Fruit fly (Drosophila melanogaster): Measurements from ENCODE around the gene COX6CL.

Gene COX6CL

DNA sequence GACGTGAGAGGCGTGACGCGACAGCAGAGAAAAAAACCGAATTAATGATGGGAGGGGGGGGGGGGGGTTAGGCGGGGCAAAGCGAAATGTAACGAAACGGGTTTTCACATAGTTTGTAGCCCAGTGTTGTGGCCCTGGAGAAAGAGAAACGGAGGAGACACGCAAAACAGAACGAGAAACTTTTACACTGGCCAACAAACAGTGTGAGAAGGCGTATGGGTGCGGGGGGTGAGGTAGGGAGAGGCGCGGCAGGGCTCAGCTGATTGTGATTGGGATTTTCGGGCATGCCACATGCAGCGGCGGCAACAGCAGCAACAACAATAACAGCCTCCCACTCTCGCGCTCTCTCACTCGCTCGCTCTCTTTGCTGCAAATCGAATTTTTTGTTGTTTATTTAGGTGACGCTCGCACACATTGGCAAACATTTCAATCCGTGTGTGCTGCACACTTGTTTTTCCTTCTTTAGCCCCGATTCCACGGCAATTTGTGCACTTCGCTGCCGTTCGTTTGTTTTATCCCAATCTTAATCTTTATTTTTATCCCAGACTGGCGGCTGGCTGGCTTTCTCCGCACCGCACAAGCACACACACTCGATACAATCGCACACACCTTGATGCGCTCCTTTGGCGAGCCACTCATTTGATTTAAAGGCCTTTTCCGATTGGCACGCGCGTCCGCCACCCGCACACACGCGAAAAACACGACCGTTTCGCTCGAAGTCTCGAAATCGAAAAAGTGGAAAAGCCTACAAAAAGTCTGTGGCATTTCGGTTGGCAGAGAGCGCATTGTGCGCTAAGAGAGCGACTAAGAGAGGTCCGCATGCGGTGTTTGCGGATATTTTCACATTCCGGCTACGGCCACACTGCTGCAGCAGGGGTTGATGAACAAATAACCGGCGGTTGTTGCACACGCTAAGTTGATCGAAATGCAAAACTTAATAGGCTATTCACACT lies 18.5 kb downstream of the COX6CL start, which contains the start of gene CG9171 (continued):
- TF ChIP-seq trem (tag; optimal IDR thresholded peaks at IDR 0.05) (peak; percentile 71), Usf (GFP tag; optimal IDR thresholded peaks at IDR 0.05) (no peak), jumu (GFP tag; optimal IDR thresholded peaks at IDR 0.05) (no peak), CG11695 (GFP tag; IDR thresholded peaks at IDR 0.05) (no peak), bcd (GFP tag; optimal IDR thresholded peaks at IDR 0.05) (peak; percentile 47), gsb-n (tag; optimal IDR thresholded peaks at IDR 0.05) (no peak), luna (GFP tag; optimal IDR thresholded peaks at IDR 0.05) (no peak), CG7928 (GFP tag; optimal IDR thresholded peaks at IDR 0.05) (peak; percentile 55), wdn (GFP tag; IDR thresholded peaks at IDR 0.05) (no peak), Xbp1 (GFP tag; optimal IDR thresholded peaks at IDR 0.05) (no peak), sqz (GFP tag; optimal IDR thresholded peaks at IDR 0.05) (peak; percentile 98), eyg (GFP tag; optimal IDR thresholded peaks at IDR 0.05) (no peak), Bteb2 (GFP tag; optimal IDR thresholded peaks at IDR 0.05) (no peak), gce (GFP tag; IDR thresholded peaks at IDR 0.05) (peak; percentile 38; the same call in 1 of the 3 replicates), run (tag; optimal IDR thresholded peaks at IDR 0.05) (no peak), CG3726 (GFP tag; IDR thresholded peaks at IDR 0.05) (no peak), cas (GFP tag; IDR thresholded peaks at IDR 0.05) (no peak), CG5180 (GFP tag; optimal IDR thresholded peaks at IDR 0.05) (peak; percentile 19), Eip74EF (GFP tag; optimal IDR thresholded peaks at IDR 0.05) (peak in 1 of 2 experiments; percentile 41), CG8388 (GFP tag; optimal IDR thresholded peaks at IDR 0.05) (no peak), CG9932 (GFP tag; IDR thresholded peaks at IDR 0.05) (peak; percentile 65), Ptx1 (GFP tag; IDR thresholded peaks at IDR 0.05) (no peak), CG2199 (GFP tag; IDR thresholded peaks at IDR 0.05) (0 out of 3 replicates have a peak, but pooled peaks have one; percentile 13), CG7839 (tag; optimal IDR thresholded peaks at IDR 0.05) (peak; percentile 44), CG31441 (GFP tag; IDR thresholded peaks at IDR 0.05) (peak; percentile 51; the same call in 1 of the 2 replicates), CG18011 (GFP tag; optimal IDR thresholded peaks at IDR 0.05) (no peak), bowl (GFP tag; IDR thresholded peaks at IDR 0.05) (no peak), exex (tag; optimal IDR thresholded peaks at IDR 0.05) (peak; percentile 4), unpg (GFP tag; optimal IDR thresholded peaks at IDR 0.05) (peak; percentile 9), CG6175 (GFP tag; IDR thresholded peaks at IDR 0.05) (peak; percentile 94), CoRest (tag; optimal IDR thresholded peaks at IDR 0.05) (peak; percentile 50), Fer2 (tag; optimal IDR thresholded peaks at IDR 0.05) (peak; percentile 2), dan (GFP tag; IDR thresholded peaks at IDR 0.05) (no peak), p53 (GFP tag; optimal IDR thresholded peaks at IDR 0.05) (peak; percentile 0), CG14667 (GFP tag; IDR thresholded peaks at IDR 0.05) (no peak), nerfin-1 (tag; optimal IDR thresholded peaks at IDR 0.05) (peak; percentile 6), tna (GFP tag; IDR thresholded peaks at IDR 0.05; ENCODE audit: partially characterized antibody) (peak; percentile 11; the same call in 1 of the 2 replicates), klu (GFP tag; IDR thresholded peaks at IDR 0.05) (peak; percentile 17; the same call in 1 of the 2 replicates), twi (tag; optimal IDR thresholded peaks at IDR 0.05) (no peak), cato (GFP tag; optimal IDR thresholded peaks at IDR 0.05; ENCODE audit: borderline replicate concordance) (no peak), Hmx (GFP tag; optimal IDR thresholded peaks at IDR 0.05) (no peak), Poxn (GFP tag; IDR thresholded peaks at IDR 0.05) (no peak), CG2129 (GFP tag; IDR thresholded peaks at IDR 0.05; ENCODE audit: partially characterized antibody) (no peak), CrebB (tag; optimal IDR thresholded peaks at IDR 0.05) (no peak), CG8765 (GFP tag; IDR thresholded peaks at IDR 0.05) (peak; percentile 50; the same call in 1 of the 2 replicates), Opbp (GFP tag; IDR thresholded peaks at IDR 0.05; ENCODE audit: partially characterized antibody) (peak; percentile 51; the same call in 2 of the 3 replicates), z (GFP tag; IDR thresholded peaks at IDR 0.05) (0 out of 3 replicates have a peak, but pooled peaks have one; percentile 3), fu2 (GFP tag; optimal IDR thresholded peaks at IDR 0.05) (peak; percentile 16)

Measured in whole organism, embryonic.